Fruit fly (Drosophila melanogaster) whole organism, embryonic: ENCODE data around the gene MAGE.

ENCODE experiments used
- Antp ChIP-seq: fragments of 200-800 bp; sonication (Bioruptor generic); optimal IDR thresholded peaks from 3 replicates; lab custom pipeline; 2016; ENCODE audit warnings: missing biosample characterization, missing genetic modification characterization
- Bgb ChIP-seq: fragments of 200-800 bp; sonication (Bioruptor generic); IDR thresholded peaks from 2 replicates; pipeline ENCODE4 v1.3.6; 2022; ENCODE audit warnings: missing biosample characterization, missing genetic modification characterization; ENCODE audit not compliant: partially characterized antibody
- Blimp-1 ChIP-seq: fragments of 200-800 bp; sonication (Bioruptor generic); optimal IDR thresholded peaks from 3 replicates; lab custom pipeline; 2018; ENCODE audit warnings: missing biosample characterization, missing genetic modification characterization, mild to moderate bottlenecking, moderate library complexity, missing genetic modification reagents
- CG10209 ChIP-seq: fragments of 200-800 bp; sonication (Bioruptor generic); optimal IDR thresholded peaks from 3 replicates; lab custom pipeline; 2017; ENCODE audit warnings: missing biosample characterization, mild to moderate bottlenecking, missing genetic modification characterization, missing genetic modification reagents
- CG11695 ChIP-seq: fragments of 200-800 bp; sonication (Bioruptor generic); IDR thresholded peaks from 3 replicates; pipeline ENCODE4 v1.3.6; 2022; ENCODE audit warnings: missing biosample characterization, missing genetic modification characterization
- CG12659 ChIP-seq: fragments of 200-800 bp; sonication (Bioruptor generic); optimal IDR thresholded peaks from 3 replicates; lab custom pipeline; 2017; ENCODE audit warnings: mild to moderate bottlenecking, missing biosample characterization, missing genetic modification reagents, missing genetic modification characterization
- CG14441 ChIP-seq: fragments of 200-800 bp; sonication (Bioruptor generic); IDR thresholded peaks from 2 replicates; pipeline ENCODE4 v1.3.6; 2022; ENCODE audit warnings: missing biosample characterization, missing genetic modification characterization
- CG14667 ChIP-seq: fragments of 200-800 bp; sonication (Bioruptor generic); IDR thresholded peaks from 2 replicates; pipeline ENCODE4 v1.3.6; 2022; ENCODE audit warnings: missing biosample characterization, missing genetic modification characterization
- CG16813 ChIP-seq: fragments of 200-800 bp; sonication (Bioruptor generic); IDR thresholded peaks from 3 replicates; pipeline ENCODE4 v1.3.6; 2022; ENCODE audit warnings: missing biosample characterization, missing genetic modification characterization; ENCODE audit not compliant: partially characterized antibody
- CG17385 ChIP-seq: fragments of 200-800 bp; sonication (Bioruptor generic); optimal IDR thresholded peaks from 3 replicates; lab custom pipeline; 2018; ENCODE audit warnings: missing biosample characterization, mild to moderate bottlenecking, missing genetic modification characterization
- CG31441 ChIP-seq: fragments of 200-800 bp; sonication (Bioruptor generic); IDR thresholded peaks from 2 replicates; pipeline ENCODE4 v1.3.6; 2022; ENCODE audit warnings: missing biosample characterization, missing genetic modification characterization
- CG32532 ChIP-seq: fragments of 200-800 bp; sonication (Bioruptor generic); IDR thresholded peaks from 2 replicates; pipeline ENCODE4 v1.3.6; 2022; ENCODE audit warnings: missing biosample characterization, missing genetic modification characterization
- CG32767 ChIP-seq: fragments of 200-800 bp; sonication (Bioruptor generic); IDR thresholded peaks from 2 replicates; pipeline ENCODE4 v1.3.6; 2022; ENCODE audit warnings: missing biosample characterization, missing genetic modification characterization
- CG33557 ChIP-seq: fragments of 200-800 bp; sonication (Bioruptor generic); optimal IDR thresholded peaks from 2 replicates; lab custom pipeline; 2019; ENCODE audit warnings: missing biosample characterization, mild to moderate bottlenecking, missing genetic modification characterization, moderate library complexity
- CG34422 ChIP-seq: fragments of 200-800 bp; sonication (Bioruptor generic); IDR thresholded peaks from 3 replicates; pipeline ENCODE4 v1.3.6; 2022; ENCODE audit warnings: missing biosample characterization, missing genetic modification characterization
- CG3847 ChIP-seq: fragments of 200-800 bp; sonication (Bioruptor generic); IDR thresholded peaks from 2 replicates; pipeline ENCODE4 v1.3.6; 2022; ENCODE audit warnings: missing biosample characterization, missing genetic modification characterization
- CG3995 ChIP-seq: fragments of 200-800 bp; sonication (Bioruptor generic); optimal IDR thresholded peaks from 3 replicates; lab custom pipeline; 2016; ENCODE audit warnings: missing biosample characterization, missing genetic modification characterization
- CG4282 ChIP-seq: fragments of 200-800 bp; sonication (Bioruptor generic); optimal IDR thresholded peaks from 2 replicates; lab custom pipeline; 2016; ENCODE audit warnings: missing biosample characterization, missing genetic modification characterization
- CG7928 ChIP-seq: fragments of 200-800 bp; sonication (Bioruptor generic); optimal IDR thresholded peaks from 2 replicates; lab custom pipeline; 2017; ENCODE audit warnings: missing biosample characterization, mild to moderate bottlenecking, missing genetic modification characterization
- CG7987 ChIP-seq: fragments of 200-800 bp; sonication (Bioruptor generic); optimal IDR thresholded peaks from 2 replicates; lab custom pipeline; 2018; ENCODE audit warnings: missing biosample characterization, mild to moderate bottlenecking, missing genetic modification characterization, moderate library complexity
- CG9437 ChIP-seq: fragments of 200-800 bp; sonication (Bioruptor generic); optimal IDR thresholded peaks from 2 replicates; lab custom pipeline; 2018; ENCODE audit warnings: missing biosample characterization, mild to moderate bottlenecking, missing genetic modification characterization
- Dll ChIP-seq: fragments of 200-800 bp; sonication (Bioruptor generic); IDR thresholded peaks from 4 replicates; pipeline ENCODE4 v1.3.6; 2022; ENCODE audit warnings: missing biosample characterization, missing genetic modification characterization; ENCODE audit not compliant: partially characterized antibody
- H2.0 ChIP-seq: fragments of 200-800 bp; sonication (Bioruptor generic); IDR thresholded peaks from 2 replicates; pipeline ENCODE4 v1.3.6; 2022; ENCODE audit warnings: missing biosample characterization, missing genetic modification characterization
- Hand ChIP-seq: fragments of 200-800 bp; sonication (Bioruptor generic); optimal IDR thresholded peaks from 2 replicates; lab custom pipeline; 2017; ENCODE audit warnings: mild to moderate bottlenecking, missing biosample characterization, missing genetic modification reagents, missing genetic modification characterization
- Hmr ChIP-seq: fragments of 200-800 bp; sonication (Bioruptor generic); optimal IDR thresholded peaks from 3 replicates; lab custom pipeline; 2017; ENCODE audit warnings: mild to moderate bottlenecking, missing biosample characterization, missing genetic modification reagents, missing genetic modification characterization
- Lim3 ChIP-seq: fragments of 200-800 bp; sonication (Bioruptor generic); IDR thresholded peaks from 2 replicates; pipeline ENCODE4 v1.3.6; 2022; ENCODE audit warnings: missing biosample characterization, missing genetic modification characterization
- Mad ChIP-seq: fragments of 200-800 bp; sonication (Bioruptor generic); optimal IDR thresholded peaks from 2 replicates; lab custom pipeline; 2016; ENCODE audit warnings: missing biosample characterization, missing genetic modification characterization
- NC2α ChIP-seq: fragments of 200-800 bp; sonication (Bioruptor generic); optimal IDR thresholded peaks from 2 replicates; lab custom pipeline; 2016; ENCODE audit warnings: missing biosample characterization, missing genetic modification characterization
- NFAT ChIP-seq: fragments of 200-800 bp; sonication (Bioruptor generic); IDR thresholded peaks from 2 replicates; pipeline ENCODE4 v1.3.6; 2022; ENCODE audit warnings: missing biosample characterization, missing genetic modification characterization
- Nf-YB ChIP-seq: fragments of 200-800 bp; sonication (Bioruptor generic); optimal IDR thresholded peaks from 3 replicates; lab custom pipeline; 2019; ENCODE audit warnings: missing biosample characterization, mild to moderate bottlenecking, missing genetic modification characterization, moderate library complexity
- YL-1 ChIP-seq: fragments of 200-800 bp; sonication (Bioruptor generic); optimal IDR thresholded peaks from 3 replicates; lab custom pipeline; 2017; ENCODE audit warnings: missing biosample characterization, mild to moderate bottlenecking, missing genetic modification characterization
- caup ChIP-seq: fragments of 200-800 bp; sonication (Bioruptor generic); optimal IDR thresholded peaks from 3 replicates; lab custom pipeline; 2017; ENCODE audit warnings: missing biosample characterization, mild to moderate bottlenecking, missing genetic modification characterization, moderate library complexity; ENCODE audit not compliant: severe bottlenecking
- crol ChIP-seq: fragments of 200-800 bp; sonication (Bioruptor generic); IDR thresholded peaks from 2 replicates; pipeline ENCODE4 v1.3.6; 2022; ENCODE audit warnings: missing biosample characterization, missing genetic modification characterization
- fd64A ChIP-seq: fragments of 200-800 bp; sonication (Bioruptor generic); optimal IDR thresholded peaks from 3 replicates; lab custom pipeline; 2018; ENCODE audit warnings: missing biosample characterization, mild to moderate bottlenecking, missing genetic modification characterization
- grau ChIP-seq: fragments of 200-800 bp; optimal IDR thresholded peaks from 3 replicates; lab custom pipeline; 2019; ENCODE audit warnings: missing biosample characterization, mild to moderate bottlenecking, missing genetic modification characterization, moderate library complexity
- gsb ChIP-seq: fragments of 200-800 bp; sonication (Bioruptor generic); IDR thresholded peaks from 2 replicates; pipeline ENCODE4 v1.3.6; 2022; ENCODE audit warnings: missing biosample characterization, missing genetic modification characterization
- her ChIP-seq: fragments of 200-800 bp; sonication (Bioruptor generic); optimal IDR thresholded peaks from 2 replicates; lab custom pipeline; 2016; ENCODE audit warnings: missing biosample characterization, missing genetic modification characterization
- inv ChIP-seq: fragments of 200-800 bp; sonication (Bioruptor generic); IDR thresholded peaks from 2 replicates; pipeline ENCODE4 v1.3.6; 2022; ENCODE audit warnings: missing biosample characterization, missing genetic modification characterization; ENCODE audit not compliant: partially characterized antibody
- luna ChIP-seq: fragments of 200-800 bp; sonication (Bioruptor generic); optimal IDR thresholded peaks from 2 replicates; lab custom pipeline; 2016; ENCODE audit warnings: missing biosample characterization, missing genetic modification characterization
- nau ChIP-seq: fragments of 200-800 bp; sonication (Bioruptor generic); optimal IDR thresholded peaks from 3 replicates; lab custom pipeline; 2017; ENCODE audit warnings: missing biosample characterization, mild to moderate bottlenecking, missing genetic modification characterization, missing genetic modification reagents
- nerfin-1 ChIP-seq: fragments of 200-800 bp; sonication (Bioruptor generic); optimal IDR thresholded peaks from 3 replicates; lab custom pipeline; 2019; ENCODE audit warnings: missing biosample characterization, mild to moderate bottlenecking, missing genetic modification characterization, moderate library complexity
- phol ChIP-seq: fragments of 200-800 bp; sonication (Bioruptor generic); optimal IDR thresholded peaks from 3 replicates; lab custom pipeline; 2018; ENCODE audit warnings: missing biosample characterization, mild to moderate bottlenecking, missing genetic modification characterization, moderate library complexity
- pros ChIP-seq: fragments of 200-800 bp; sonication (Bioruptor generic); optimal IDR thresholded peaks from 3 replicates; lab custom pipeline; 2019; ENCODE audit warnings: missing biosample characterization, mild to moderate bottlenecking, missing genetic modification characterization, moderate library complexity
- sc ChIP-seq, 3 experiments: fragments of >200 bp in 2 of 3; fragments of 200-800 bp in 1 of 3; sonication (Bioruptor generic) in 1 of 3; optimal IDR thresholded peaks; 2 replicates in 2 of 3; 3 replicates in 1 of 3; lab custom pipeline; 2017; ENCODE audit warnings: mild to moderate bottlenecking in 1 of 3, missing biosample characterization in 1 of 3, missing genetic modification characterization in 1 of 3, missing genetic modification reagents in 1 of 3
- sens ChIP-seq: fragments of 200-800 bp; sonication (Bioruptor generic); peaks from one replicate; lab custom pipeline; 2016; ENCODE audit warnings: missing biosample characterization, missing genetic modification characterization
- slp2 ChIP-seq: fragments of 200-800 bp; sonication (Bioruptor generic); optimal IDR thresholded peaks from 2 replicates; lab custom pipeline; 2016; ENCODE audit warnings: missing biosample characterization, missing genetic modification characterization
- twi ChIP-seq: fragments of 200-800 bp; optimal IDR thresholded peaks from 2 replicates; lab custom pipeline; 2019; ENCODE audit warnings: missing biosample characterization, mild to moderate bottlenecking, missing genetic modification characterization, moderate library complexity
- vvl ChIP-seq: fragments of 200-800 bp; sonication (Bioruptor generic); IDR thresholded peaks from 2 replicates; pipeline ENCODE4 v1.3.6; 2022; ENCODE audit warnings: missing biosample characterization, missing genetic modification characterization

MAGE gene

dm6 chr3R:7186242-7187092 lies 31.5 kb upstream of the MAGE start, which contains the start of the genes CG10055 and lap (continued):
- no peak for TF ChIP-seq grau
- TF ChIP-seq her (GFP tag; lab: Kevin White, UChicago): peak; percentile 99
- no peak for TF ChIP-seq CG7928 (GFP tag; lab: Kevin White, UChicago)
- TF ChIP-seq caup (GFP tag; lab: Kevin White, UChicago): no peak
- no peak for TF ChIP-seq H2.0
- TF ChIP-seq CG3995: no peak
- no peak for TF ChIP-seq luna (GFP tag; lab: Kevin White, UChicago)
- no peak for TF ChIP-seq CG31441
- TF ChIP-seq sc (optimal IDR thresholded peaks at IDR 0.05; lab: Kevin White, UChicago): no peak
- no peak for TF ChIP-seq sc (GFP tag; optimal IDR thresholded peaks at IDR 0.05; lab: Kevin White, UChicago)
- peak; percentile 57; the same call in 1 of the 2 replicates for TF ChIP-seq Bgb (GFP tag; lab: Robert Waterston, UW)
- TF ChIP-seq nerfin-1 (tag; lab: Kevin White, UChicago): no peak
- TF ChIP-seq NC2α (GFP tag; lab: Kevin White, UChicago): no peak
- no peak for TF ChIP-seq slp2 (GFP tag; lab: Kevin White, UChicago)
- TF ChIP-seq nau (GFP tag; lab: Kevin White, UChicago): no peak
- no peak for TF ChIP-seq Nf-YB
- peak; percentile 100 for TF ChIP-seq CG9437 (GFP tag; lab: Kevin White, UChicago)
- TF ChIP-seq Antp (GFP tag; lab: Kevin White, UChicago): no peak
- TF ChIP-seq CG33557: no peak
- TF ChIP-seq pros: no peak
- TF ChIP-seq fd64A (GFP tag; lab: Kevin White, UChicago): no peak
- no peak for TF ChIP-seq CG4282 (GFP tag; lab: Kevin White, UChicago)
- no peak for TF ChIP-seq Hand (GFP tag; lab: Kevin White, UChicago)
- no peak for TF ChIP-seq twi (tag; lab: Kevin White, UChicago)
- no peak for TF ChIP-seq gsb (GFP tag; lab: Robert Waterston, UW)
- peak; percentile 94 for TF ChIP-seq CG17385 (GFP tag; lab: Kevin White, UChicago)
- TF ChIP-seq Mad (GFP tag; lab: Kevin White, UChicago): no peak
- TF ChIP-seq Blimp-1 (GFP tag; lab: Kevin White, UChicago): no peak
- peak; percentile 52; the same call in 2 of the 3 replicates for TF ChIP-seq CG16813 (GFP tag; lab: Robert Waterston, UW)
- TF ChIP-seq CG7987 (GFP tag; lab: Kevin White, UChicago): no peak
- peak; percentile 93 for TF ChIP-seq crol (GFP tag; lab: Robert Waterston, UW)
- peak; percentile 45; the same call in 1 of the 3 replicates for TF ChIP-seq CG34422 (GFP tag; lab: Robert Waterston, UW)
- TF ChIP-seq phol (tag; lab: Kevin White, UChicago): peak; percentile 97
- TF ChIP-seq CG10209 (GFP tag; lab: Kevin White, UChicago): no peak
- TF ChIP-seq CG3847: no peak
- TF ChIP-seq Dll (GFP tag; lab: Robert Waterston, UW): peak; percentile 55; the same call in 1 of the 4 replicates
- no peak for TF ChIP-seq sens
- TF ChIP-seq NFAT (GFP tag; lab: Robert Waterston, UW): no peak
- no peak for TF ChIP-seq CG32767 (GFP tag; lab: Robert Waterston, UW)
- TF ChIP-seq CG32532 (GFP tag; lab: Robert Waterston, UW): no peak
- no peak for TF ChIP-seq Lim3 (GFP tag; lab: Robert Waterston, UW)
- TF ChIP-seq CG14441 (GFP tag; lab: Robert Waterston, UW): no peak
- no peak for TF ChIP-seq vvl
- TF ChIP-seq CG14667: no peak
- TF ChIP-seq YL-1 (GFP tag; lab: Kevin White, UChicago): no peak
- TF ChIP-seq CG11695: no peak
- no peak for TF ChIP-seq Hmr (GFP tag; lab: Kevin White, UChicago)
- peak; percentile 37; the same call in 1 of the 2 replicates for TF ChIP-seq inv (GFP tag; lab: Robert Waterston, UW)
- peak; percentile 71 for TF ChIP-seq CG12659 (GFP tag; lab: Kevin White, UChicago)
